Worm (Caenorhabditis elegans): ENCODE measurements around the gene F58G6.7.
"Not testable (repeated sequence)": the region's sequence is repeated elsewhere in the genome, so short reads cannot be mapped to it uniquely, and the experiment has no call there.

F58G6.7 gene

ce11 chrIV:9683433-9683832 lies 29.3 kb downstream of the F58G6.7 start, which contains the start of the genes htas-1 and ZK1251.3:
Gene htas-1 (minus strand): TSS chrIV:9683533.
Gene ZK1251.3 (plus strand): TSS chrIV:9683658.
- no peak for TF ChIP-seq ceh-82 (tag; optimal IDR thresholded peaks at IDR 0.05)
- no peak for TF ChIP-seq egl-27 (tag; optimal IDR thresholded peaks at IDR 0.05)
- TF ChIP-seq sma-9 (GFP tag; optimal IDR thresholded peaks at IDR 0.05), result no peak
- TF ChIP-seq sma-9 (tag; optimal IDR thresholded peaks at IDR 0.05), result no peak
- TF ChIP-seq sem-4 (tag; optimal IDR thresholded peaks at IDR 0.05), result no peak
- no peak for TF ChIP-seq F13H6.1 (tag; optimal IDR thresholded peaks at IDR 0.05)
- no peak for TF ChIP-seq ceh-16 (tag; optimal IDR thresholded peaks at IDR 0.05)
- no peak for TF ChIP-seq alr-1 (tag; optimal IDR thresholded peaks at IDR 0.05)
- no peak for TF ChIP-seq mab-5 (tag; optimal IDR thresholded peaks at IDR 0.05)
- no peak for TF ChIP-seq Y55F3AM.14 (GFP tag; optimal IDR thresholded peaks at IDR 0.05)
- TF ChIP-seq ztf-1 (GFP tag; conservative IDR thresholded peaks at IDR 0.05), result no peak

ce11 chrIV:9688715-9689114 lies 34.6 kb downstream of the F58G6.7 start, which contains the start of gene msp-76:
Gene msp-76 (plus strand): TSS chrIV:9689015.
- TF ChIP-seq ztf-11 (tag; optimal IDR thresholded peaks at IDR 0.05); blmp-1 (tag; optimal IDR thresholded peaks at IDR 0.05; ENCODE audit: insufficient read depth); ztf-1 (GFP tag; conservative IDR thresholded peaks at IDR 0.05): not testable (repeated sequence)

- no peak for TF ChIP-seq nhr-6 (tag; optimal IDR thresholded peaks at IDR 0.05)
Observed at ce11 chrIV:9690644-9691043, 36.5 kb downstream of the F58G6.7 start, which contains the start of gene sdz-36. Gene sdz-36 (plus strand): TSS chrIV:9690944.

ce11 chrIV:9692874-9693273 lies 38.8 kb downstream of the F58G6.7 start, which contains the start of gene twk-9:
Gene twk-9 (plus strand): TSS chrIV:9693174.
- TF ChIP-seq blmp-1 (tag; optimal IDR thresholded peaks at IDR 0.05; ENCODE audit: insufficient read depth) (no peak), nhr-23 (tag; optimal IDR thresholded peaks at IDR 0.05) (no peak), nhr-237 (tag; optimal IDR thresholded peaks at IDR 0.05) (no peak), nhr-21 (tag; optimal IDR thresholded peaks at IDR 0.05) (no peak), elt-1 (tag; optimal IDR thresholded peaks at IDR 0.05) (no peak), ztf-11 (tag; optimal IDR thresholded peaks at IDR 0.05) (no peak), ceh-16 (tag; optimal IDR thresholded peaks at IDR 0.05) (no peak), ztf-4 (tag; optimal IDR thresholded peaks at IDR 0.05) (no peak), nhr-11 (tag; optimal IDR thresholded peaks at IDR 0.05) (no peak), nhr-12 (tag; optimal IDR thresholded peaks at IDR 0.05) (no peak), F13H6.1 (tag; optimal IDR thresholded peaks at IDR 0.05) (no peak), nhr-25 (tag; optimal IDR thresholded peaks at IDR 0.05) (no peak)

- TF ChIP-seq lin-13 (GFP tag; optimal IDR thresholded peaks at IDR 0.05) (no peak), nhr-129 (tag; optimal IDR thresholded peaks at IDR 0.05) (no peak), nhr-23 (tag; optimal IDR thresholded peaks at IDR 0.05) (no peak), mdl-1 (tag; optimal IDR thresholded peaks at IDR 0.05) (no peak), sma-9 (GFP tag; optimal IDR thresholded peaks at IDR 0.05) (no peak), sma-9 (tag; optimal IDR thresholded peaks at IDR 0.05) (no peak), sem-4 (tag; optimal IDR thresholded peaks at IDR 0.05) (no peak), peb-1 (tag; optimal IDR thresholded peaks at IDR 0.05) (no peak), nhr-6 (tag; optimal IDR thresholded peaks at IDR 0.05) (no peak), mbf-1 (tag; optimal IDR thresholded peaks at IDR 0.05) (no peak), snpc-4 (tag; optimal IDR thresholded peaks at IDR 0.05) (no peak), nhr-12 (tag; optimal IDR thresholded peaks at IDR 0.05) (no peak), lin-11 (tag; optimal IDR thresholded peaks at IDR 0.05) (no peak), unc-55 (GFP tag; optimal IDR thresholded peaks at IDR 0.05) (no peak), fos-1 (tag; optimal IDR thresholded peaks at IDR 0.05) (no peak), zag-1 (tag; optimal IDR thresholded peaks at IDR 0.05) (no peak)
Observed at ce11 chrIV:9696513-9696912, 42.4 kb downstream of the F58G6.7 start.

ce11 chrIV:9697869-9698268 lies 43.8 kb downstream of the F58G6.7 start:
- no peak for TF ChIP-seq nhr-21 (tag; optimal IDR thresholded peaks at IDR 0.05)
